Fruit fly (Drosophila melanogaster) whole organism, prepupa: ENCODE data around the gene Dyro.

Source experiments
- CG10631 ChIP-seq: fragments of 200-800 bp; sonication (Bioruptor generic); optimal IDR thresholded peaks from 2 replicates; lab custom pipeline; 2016; ENCODE audit warnings: missing biosample characterization, missing genetic modification characterization
- CG10669 ChIP-seq: fragments of 200-800 bp; sonication (Bioruptor generic); optimal IDR thresholded peaks from 3 replicates; lab custom pipeline; 2018; ENCODE audit warnings: missing biosample characterization, mild to moderate bottlenecking, missing genetic modification characterization, moderate library complexity
- CG11294 ChIP-seq: fragments of 200-800 bp; sonication (Bioruptor generic); IDR thresholded peaks from 2 replicates; pipeline ENCODE4 v1.3.6; 2022; ENCODE audit warnings: missing biosample characterization, missing genetic modification characterization
- CG11902 ChIP-seq: fragments of 200-800 bp; sonication (Bioruptor generic); optimal IDR thresholded peaks from 3 replicates; lab custom pipeline; 2016; ENCODE audit warnings: missing biosample characterization, missing genetic modification characterization
- CG15336 ChIP-seq: fragments of 200-800 bp; sonication (Bioruptor generic); IDR thresholded peaks from 2 replicates; pipeline ENCODE4 v1.3.6; 2022; ENCODE audit warnings: missing biosample characterization, missing genetic modification characterization
- CG1621 ChIP-seq: fragments of 200-800 bp; sonication (Bioruptor generic); optimal IDR thresholded peaks from 3 replicates; lab custom pipeline; 2018; ENCODE audit warnings: missing biosample characterization, mild to moderate bottlenecking, missing genetic modification characterization
- CG16779 ChIP-seq: fragments of 200-800 bp; sonication (Bioruptor generic); optimal IDR thresholded peaks from 3 replicates; lab custom pipeline; 2017; ENCODE audit warnings: missing biosample characterization, mild to moderate bottlenecking, missing genetic modification characterization
- CG3032 ChIP-seq: fragments of 200-800 bp; optimal IDR thresholded peaks from 2 replicates; lab custom pipeline; 2019; ENCODE audit warnings: missing biosample characterization, mild to moderate bottlenecking, missing genetic modification characterization, moderate library complexity
- CG31627 ChIP-seq: fragments of 200-800 bp; sonication (Bioruptor generic); optimal IDR thresholded peaks from 3 replicates; lab custom pipeline; 2016; ENCODE audit warnings: missing biosample characterization, missing genetic modification characterization
- CG32006 ChIP-seq: fragments of 200-800 bp; sonication (Bioruptor generic); optimal IDR thresholded peaks from 3 replicates; lab custom pipeline; 2017; ENCODE audit warnings: missing biosample characterization, mild to moderate bottlenecking, missing genetic modification characterization
- CG34406 ChIP-seq: fragments of 200-800 bp; sonication (Bioruptor generic); optimal IDR thresholded peaks from 3 replicates; lab custom pipeline; 2016; ENCODE audit warnings: missing biosample characterization, missing genetic modification characterization
- CG6163 ChIP-seq: fragments of 200-800 bp; sonication (Bioruptor generic); IDR thresholded peaks from 3 replicates; pipeline ENCODE4 v1.3.6; 2022; ENCODE audit warnings: missing biosample characterization, missing genetic modification characterization
- CG6276 ChIP-seq: fragments of 200-800 bp; sonication (Bioruptor generic); optimal IDR thresholded peaks from 2 replicates; lab custom pipeline; 2017; ENCODE audit warnings: missing biosample characterization, mild to moderate bottlenecking, missing genetic modification characterization
- CG6792 ChIP-seq: fragments of 200-800 bp; sonication (Bioruptor generic); optimal IDR thresholded peaks from 3 replicates; lab custom pipeline; 2016; ENCODE audit warnings: missing biosample characterization, missing genetic modification characterization
- CG6808 ChIP-seq: fragments of 200-800 bp; sonication (Bioruptor generic); optimal IDR thresholded peaks from 3 replicates; lab custom pipeline; 2017; ENCODE audit warnings: missing biosample characterization, missing genetic modification characterization, mild to moderate bottlenecking, moderate library complexity, missing genetic modification reagents
- CG7368 ChIP-seq: fragments of 200-800 bp; sonication (Bioruptor generic); optimal IDR thresholded peaks from 3 replicates; lab custom pipeline; 2016; ENCODE audit warnings: missing biosample characterization, missing genetic modification characterization
- CG8119 ChIP-seq: fragments of 200-800 bp; sonication (Bioruptor generic); IDR thresholded peaks from 3 replicates; pipeline ENCODE4 v1.3.6; 2022; ENCODE audit warnings: missing biosample characterization, missing genetic modification characterization
- CG8632 ChIP-seq: fragments of 200-800 bp; sonication (Bioruptor generic); optimal IDR thresholded peaks from 3 replicates; lab custom pipeline; 2016; ENCODE audit warnings: missing biosample characterization, missing genetic modification characterization
- CG9139 ChIP-seq: fragments of 200-800 bp; sonication (Bioruptor generic); optimal IDR thresholded peaks from 3 replicates; lab custom pipeline; 2017; ENCODE audit warnings: missing biosample characterization, mild to moderate bottlenecking, missing genetic modification characterization
- Eip75B ChIP-seq: fragments of 200-800 bp; sonication (Bioruptor generic); optimal IDR thresholded peaks from 3 replicates; lab custom pipeline; 2016; ENCODE audit warnings: missing biosample characterization, missing genetic modification characterization
- Eip78C ChIP-seq: fragments of 200-800 bp; sonication (Bioruptor generic); peaks from one replicate; lab custom pipeline; 2016; ENCODE audit warnings: missing biosample characterization, missing genetic modification characterization
- Eip93F ChIP-seq: fragments of 200-800 bp; sonication (Bioruptor generic); optimal IDR thresholded peaks from 2 replicates; lab custom pipeline; 2016; ENCODE audit warnings: missing biosample characterization, mild to moderate bottlenecking, missing genetic modification characterization
- Ets21C ChIP-seq: fragments of 200-800 bp; sonication (Bioruptor generic); optimal IDR thresholded peaks from 3 replicates; lab custom pipeline; 2016; ENCODE audit warnings: missing biosample characterization, missing genetic modification characterization
- Ets96B ChIP-seq: fragments of 200-800 bp; optimal IDR thresholded peaks from 2 replicates; lab custom pipeline; 2019; ENCODE audit warnings: missing biosample characterization, mild to moderate bottlenecking, missing genetic modification characterization, moderate library complexity
- Gug ChIP-seq: fragments of 200-800 bp; sonication (Bioruptor generic); IDR thresholded peaks from 2 replicates; pipeline ENCODE4 v1.3.6; 2022; ENCODE audit warnings: missing biosample characterization, missing genetic modification characterization
- Hr39 ChIP-seq: fragments of 200-800 bp; sonication (Bioruptor generic); optimal IDR thresholded peaks from 2 replicates; lab custom pipeline; 2016; ENCODE audit warnings: missing biosample characterization, missing genetic modification characterization
- Hr4 ChIP-seq: fragments of 200-800 bp; sonication (Bioruptor generic); optimal IDR thresholded peaks from 3 replicates; lab custom pipeline; 2016; ENCODE audit warnings: missing biosample characterization, missing genetic modification characterization
- Lpt ChIP-seq: fragments of 200-800 bp; sonication (Bioruptor generic); optimal IDR thresholded peaks from 3 replicates; lab custom pipeline; 2016; ENCODE audit warnings: missing biosample characterization, missing genetic modification characterization
- Met ChIP-seq: fragments of 200-800 bp; sonication (Bioruptor generic); optimal IDR thresholded peaks from 3 replicates; lab custom pipeline; 2016; ENCODE audit warnings: missing biosample characterization, missing genetic modification characterization
- OdsH ChIP-seq: fragments of 200-800 bp; sonication (Bioruptor generic); optimal IDR thresholded peaks from 3 replicates; lab custom pipeline; 2016; ENCODE audit warnings: missing biosample characterization, missing genetic modification characterization
- Smox ChIP-seq: fragments of 200-800 bp; sonication (Bioruptor generic); optimal IDR thresholded peaks from 3 replicates; lab custom pipeline; 2016; ENCODE audit warnings: missing biosample characterization, missing genetic modification characterization
- Sox102F ChIP-seq: fragments of 200-800 bp; sonication (Bioruptor generic); optimal IDR thresholded peaks from 2 replicates; lab custom pipeline; 2016; ENCODE audit warnings: missing biosample characterization, mild to moderate bottlenecking, missing genetic modification characterization
- achi ChIP-seq: fragments of 200-800 bp; sonication (Bioruptor generic); optimal IDR thresholded peaks from 3 replicates; lab custom pipeline; 2016; ENCODE audit warnings: missing biosample characterization, missing genetic modification characterization
- acj6 ChIP-seq: fragments of 200-800 bp; sonication (Bioruptor generic); optimal IDR thresholded peaks from 3 replicates; lab custom pipeline; 2016; ENCODE audit warnings: missing biosample characterization, missing genetic modification characterization
- cyc ChIP-seq: fragments of 200-800 bp; sonication (Bioruptor generic); optimal IDR thresholded peaks from 3 replicates; lab custom pipeline; 2016; ENCODE audit warnings: missing biosample characterization, missing genetic modification characterization
- dac ChIP-seq: fragments of 200-800 bp; sonication (Bioruptor generic); optimal IDR thresholded peaks from 2 replicates; lab custom pipeline; 2017; ENCODE audit warnings: missing biosample characterization, mild to moderate bottlenecking, missing genetic modification characterization
- dsx ChIP-seq: fragments of 200-800 bp; optimal IDR thresholded peaks from 3 replicates; lab custom pipeline; 2019; ENCODE audit warnings: missing biosample characterization, mild to moderate bottlenecking, missing genetic modification characterization, moderate library complexity; ENCODE audit not compliant: poor library complexity, severe bottlenecking
- eg ChIP-seq: fragments of 200-800 bp; sonication (Bioruptor generic); IDR thresholded peaks from 3 replicates; pipeline ENCODE4 v1.3.6; 2022; ENCODE audit warnings: missing biosample characterization, missing genetic modification characterization
- esn ChIP-seq: fragments of 200-800 bp; sonication (Bioruptor generic); optimal IDR thresholded peaks from 2 replicates; lab custom pipeline; 2016; ENCODE audit warnings: missing biosample characterization, mild to moderate bottlenecking, missing genetic modification characterization, moderate library complexity
- fd59A ChIP-seq: fragments of 200-800 bp; sonication (Bioruptor generic); optimal IDR thresholded peaks from 2 replicates; lab custom pipeline; 2017; ENCODE audit warnings: missing biosample characterization, mild to moderate bottlenecking, missing genetic modification characterization, missing genetic modification reagents
- fd85E ChIP-seq: fragments of 200-800 bp; sonication (Bioruptor generic); optimal IDR thresholded peaks from 3 replicates; lab custom pipeline; 2016; ENCODE audit warnings: missing biosample characterization, missing genetic modification characterization
- lz ChIP-seq: fragments of 200-800 bp; sonication (Bioruptor generic); optimal IDR thresholded peaks from 3 replicates; lab custom pipeline; 2016; ENCODE audit warnings: missing biosample characterization, missing genetic modification characterization
- net ChIP-seq: fragments of 200-800 bp; sonication (Bioruptor generic); optimal IDR thresholded peaks from 3 replicates; lab custom pipeline; 2016; ENCODE audit warnings: missing biosample characterization, missing genetic modification characterization
- pdm3 ChIP-seq: fragments of 200-800 bp; sonication (Bioruptor generic); optimal IDR thresholded peaks from 3 replicates; lab custom pipeline; 2016; ENCODE audit warnings: missing biosample characterization, missing genetic modification characterization
- ss ChIP-seq, 2 experiments: fragments of 200-800 bp; sonication (Bioruptor generic); optimal IDR thresholded peaks; 2 replicates in 1 of 2; 3 replicates in 1 of 2; lab custom pipeline; 2017 to 2018; ENCODE audit warnings: mild to moderate bottlenecking in 2 of 2, missing biosample characterization in 2 of 2, missing genetic modification characterization in 2 of 2, moderate library complexity in 1 of 2
- vri ChIP-seq: fragments of 200-800 bp; sonication (Bioruptor generic); optimal IDR thresholded peaks from 3 replicates; lab custom pipeline; 2016; ENCODE audit warnings: missing biosample characterization, mild to moderate bottlenecking, missing genetic modification characterization

Gene Dyro

dm6 chr3L:11297595-11298370, 2.1 kb upstream of the Dyro start (continued):
- TF ChIP-seq CG11294 (GFP tag; lab: Robert Waterston, UW) = no peak
- no peak for TF ChIP-seq CG16779
- peak; percentile 77 for TF ChIP-seq Hr39 (GFP tag; lab: Kevin White, UChicago)
- peak; percentile 92 for TF ChIP-seq Eip78C (GFP tag; lab: Kevin White, UChicago)
- peak; percentile 38 for TF ChIP-seq CG3032 (tag; lab: Kevin White, UChicago)
- peak; percentile 60; the same call in 2 of the 3 replicates for TF ChIP-seq CG8119
- peak; percentile 60; the same call in 2 of the 3 replicates for TF ChIP-seq eg
- no peak for TF ChIP-seq CG6808 (GFP tag; lab: Kevin White, UChicago)
- TF ChIP-seq CG31627 (GFP tag; lab: Kevin White, UChicago) = peak; percentile 68
- peak; percentile 59 for TF ChIP-seq CG34406 (GFP tag; lab: Kevin White, UChicago)
- TF ChIP-seq OdsH (GFP tag; lab: Kevin White, UChicago) = peak; percentile 64
- peak; percentile 62 for TF ChIP-seq acj6 (GFP tag; lab: Kevin White, UChicago)
- peak; percentile 37 for TF ChIP-seq Ets96B (tag; lab: Kevin White, UChicago)
- peak; percentile 6 for TF ChIP-seq CG10669 (GFP tag; lab: Kevin White, UChicago)
- TF ChIP-seq achi (GFP tag; lab: Kevin White, UChicago) = peak; percentile 53
- TF ChIP-seq dac (GFP tag; lab: Kevin White, UChicago) = peak; percentile 58
- TF ChIP-seq esn = peak; percentile 82
- peak; percentile 60 for TF ChIP-seq Ets21C (GFP tag; lab: Kevin White, UChicago)
- TF ChIP-seq Hr4 (GFP tag; lab: Kevin White, UChicago) = peak; percentile 69
- peak; percentile 52 for TF ChIP-seq CG6792 (GFP tag; lab: Kevin White, UChicago)
- TF ChIP-seq CG10631 (GFP tag; lab: Kevin White, UChicago) = peak; percentile 57
- TF ChIP-seq CG6163 = no peak; the same call in 2 of the 3 replicates
- peak; percentile 71 for TF ChIP-seq CG6276 (GFP tag; lab: Kevin White, UChicago)
- TF ChIP-seq Sox102F (GFP tag; lab: Kevin White, UChicago) = peak; percentile 58
- TF ChIP-seq fd59A (GFP tag; lab: Kevin White, UChicago) = no peak
- TF ChIP-seq Smox (GFP tag; lab: Kevin White, UChicago) = peak; percentile 76

DNA sequence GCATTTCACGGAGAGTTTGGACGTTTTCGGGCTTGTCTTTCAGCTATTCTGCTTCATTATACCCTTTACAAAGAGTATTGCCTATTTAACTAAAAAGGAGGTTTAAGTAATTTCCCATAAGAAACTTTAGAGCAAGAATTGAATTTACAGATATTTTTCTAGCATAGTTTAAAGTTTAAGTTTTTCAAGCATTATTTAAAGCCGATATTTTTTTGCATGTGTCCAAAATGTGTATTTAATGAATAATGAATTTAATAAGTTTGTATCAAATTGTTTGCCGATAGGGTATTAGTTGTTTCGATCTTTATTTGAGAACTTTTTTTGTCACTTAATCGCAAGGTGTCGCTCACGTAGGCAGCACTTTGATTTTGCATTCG, 1.1 kb upstream of the Dyro start:
- no peak for TF ChIP-seq dsx (GFP tag; lab: Kevin White, UChicago)
- TF ChIP-seq CG8632 (GFP tag; lab: Kevin White, UChicago) = peak; percentile 76
- TF ChIP-seq CG6163 = peak; percentile 49
- TF ChIP-seq CG11902 = peak; percentile 91
- TF ChIP-seq CG15336 (GFP tag; lab: Robert Waterston, UW) = peak; percentile 80
- peak; percentile 71 for TF ChIP-seq CG7368
- TF ChIP-seq lz (GFP tag; lab: Kevin White, UChicago) = peak; percentile 88
- peak; percentile 70 for TF ChIP-seq CG10669 (GFP tag; lab: Kevin White, UChicago)
- peak; percentile 82 for TF ChIP-seq acj6 (GFP tag; lab: Kevin White, UChicago)
- peak; percentile 88 for TF ChIP-seq Sox102F (GFP tag; lab: Kevin White, UChicago)
- TF ChIP-seq Eip75B (GFP tag; lab: Kevin White, UChicago) = peak; percentile 86
- TF ChIP-seq Ets21C (GFP tag; lab: Kevin White, UChicago) = peak; percentile 85
- no peak for TF ChIP-seq CG1621 (tag; lab: Kevin White, UChicago)
- peak; percentile 81 for TF ChIP-seq Eip93F (GFP tag; lab: Kevin White, UChicago)
- TF ChIP-seq CG34406 (GFP tag; lab: Kevin White, UChicago) = peak; percentile 78
- peak; percentile 72 for TF ChIP-seq Gug
- peak; percentile 93 for TF ChIP-seq cyc (GFP tag; lab: Kevin White, UChicago)
- peak in 1 of 2 experiments; percentile 28 for TF ChIP-seq ss (GFP tag; optimal IDR thresholded peaks at IDR 0.05; lab: Kevin White, UChicago)
- TF ChIP-seq Hr39 (GFP tag; lab: Kevin White, UChicago) = peak; percentile 90
- TF ChIP-seq CG3032 (tag; lab: Kevin White, UChicago) = peak; percentile 58
- peak; percentile 36 for TF ChIP-seq fd85E (GFP tag; lab: Kevin White, UChicago)
- TF ChIP-seq Lpt (GFP tag; lab: Kevin White, UChicago) = peak; percentile 74
- peak; percentile 63 for TF ChIP-seq CG32006 (GFP tag; lab: Kevin White, UChicago)
- TF ChIP-seq Hr4 (GFP tag; lab: Kevin White, UChicago) = peak; percentile 68
- TF ChIP-seq esn = peak; percentile 83
- peak; percentile 85 for TF ChIP-seq pdm3
- peak; percentile 81 for TF ChIP-seq CG8119
- TF ChIP-seq Met = peak; percentile 92
- TF ChIP-seq CG9139 (GFP tag; lab: Kevin White, UChicago) = peak; percentile 14
- peak; percentile 87 for TF ChIP-seq eg
- peak; percentile 58 for TF ChIP-seq vri (GFP tag; lab: Kevin White, UChicago)
- peak; percentile 92 for TF ChIP-seq CG31627 (GFP tag; lab: Kevin White, UChicago)
- peak; percentile 86 for TF ChIP-seq Smox (GFP tag; lab: Kevin White, UChicago)
- peak; percentile 28 for TF ChIP-seq net (GFP tag; lab: Kevin White, UChicago)
- peak; percentile 71 for TF ChIP-seq Ets96B (tag; lab: Kevin White, UChicago)
